Worm (Caenorhabditis elegans): ENCODE measurements around the gene srp-1.

Gene srp-1

ce11 chrV:764732-765131 lies 11.6 kb downstream of the srp-1 start, which contains the start of gene str-238:
str-238 (plus strand) TSS chrV:765032.
- TF ChIP-seq dao-5 (tag; optimal IDR thresholded peaks at IDR 0.05) (no peak), W03F9.2 (tag; optimal IDR thresholded peaks at IDR 0.05) (no peak), him-1 (tag; optimal IDR thresholded peaks at IDR 0.05) (no peak)

ce11 chrV:772210-772609 lies 19.1 kb downstream of the srp-1 start:
- no peak for TF ChIP-seq W03F9.2 (tag; optimal IDR thresholded peaks at IDR 0.05)

- no peak for TF ChIP-seq him-1 (tag; optimal IDR thresholded peaks at IDR 0.05)
- peak; percentile 79 for TF ChIP-seq W03F9.2 (tag; optimal IDR thresholded peaks at IDR 0.05)
Measured at ce11 chrV:773256-773655, 20.2 kb downstream of the srp-1 start, which contains the start of gene sti-1. sti-1 (plus strand) TSS chrV:773518.

- TF ChIP-seq him-1 (tag; optimal IDR thresholded peaks at IDR 0.05) (no peak), dao-5 (tag; optimal IDR thresholded peaks at IDR 0.05) (no peak), W03F9.2 (tag; optimal IDR thresholded peaks at IDR 0.05) (no peak)
Measured at ce11 chrV:774341-774740, 21.3 kb downstream of the srp-1 start.

- TF ChIP-seq him-1 (tag; optimal IDR thresholded peaks at IDR 0.05) (no peak), dao-5 (tag; optimal IDR thresholded peaks at IDR 0.05) (no peak), W03F9.2 (tag; optimal IDR thresholded peaks at IDR 0.05) (no peak)
Measured at ce11 chrV:774875-775359, 21.8 kb downstream of the srp-1 start, which contains the start of gene srbc-58. srbc-58 (plus strand) TSS chrV:774995.

ce11 chrV:777285-777684 lies 24.2 kb downstream of the srp-1 start, which contains the start of gene R09E12.9:
R09E12.9 (plus strand) TSS chrV:777600.
- TF ChIP-seq dao-5 (tag; optimal IDR thresholded peaks at IDR 0.05) (no peak), W03F9.2 (tag; optimal IDR thresholded peaks at IDR 0.05) (no peak), him-1 (tag; optimal IDR thresholded peaks at IDR 0.05) (no peak)

- TF ChIP-seq dao-5 (tag; optimal IDR thresholded peaks at IDR 0.05) (no peak), him-1 (tag; optimal IDR thresholded peaks at IDR 0.05) (no peak), W03F9.2 (tag; optimal IDR thresholded peaks at IDR 0.05) (no peak)
Measured at ce11 chrV:778339-778738, 25.3 kb downstream of the srp-1 start, which contains the start of gene srbc-59. srbc-59 (plus strand) TSS chrV:778639.

- TF ChIP-seq him-1 (tag; optimal IDR thresholded peaks at IDR 0.05) (no peak), dao-5 (tag; optimal IDR thresholded peaks at IDR 0.05) (no peak)
Measured at ce11 chrV:779999-780398, 26.9 kb downstream of the srp-1 start, which contains the start of gene srbc-60. srbc-60 (plus strand) TSS chrV:780299.

- TF ChIP-seq dao-5 (tag; optimal IDR thresholded peaks at IDR 0.05), result no peak
- no peak for TF ChIP-seq him-1 (tag; optimal IDR thresholded peaks at IDR 0.05)
- TF ChIP-seq W03F9.2 (tag; optimal IDR thresholded peaks at IDR 0.05), result no peak
Measured at ce11 chrV:782432-782831, 29.3 kb downstream of the srp-1 start, which contains the start of gene srab-16. srab-16 (plus strand) TSS chrV:782732.

ce11 chrV:794092-794491 lies 41.0 kb downstream of the srp-1 start:
- TF ChIP-seq W03F9.2 (tag; optimal IDR thresholded peaks at IDR 0.05) (no peak), dao-5 (tag; optimal IDR thresholded peaks at IDR 0.05) (no peak), him-1 (tag; optimal IDR thresholded peaks at IDR 0.05) (no peak)

- TF ChIP-seq him-1 (tag; optimal IDR thresholded peaks at IDR 0.05) (no peak), W03F9.2 (tag; optimal IDR thresholded peaks at IDR 0.05) (no peak), dao-5 (tag; optimal IDR thresholded peaks at IDR 0.05) (no peak)
Measured at ce11 chrV:797241-797640, 44.2 kb downstream of the srp-1 start.

ce11 chrV:800271-800670 lies 47.2 kb downstream of the srp-1 start:
- no peak for TF ChIP-seq dao-5 (tag; optimal IDR thresholded peaks at IDR 0.05)
- TF ChIP-seq him-1 (tag; optimal IDR thresholded peaks at IDR 0.05), result no peak
- TF ChIP-seq W03F9.2 (tag; optimal IDR thresholded peaks at IDR 0.05), result no peak

ce11 chrV:801555-802060 lies 48.5 kb downstream of the srp-1 start:
- TF ChIP-seq dao-5 (tag; optimal IDR thresholded peaks at IDR 0.05) (no peak), him-1 (tag; optimal IDR thresholded peaks at IDR 0.05) (no peak), W03F9.2 (tag; optimal IDR thresholded peaks at IDR 0.05) (no peak)

- TF ChIP-seq dao-5 (tag; optimal IDR thresholded peaks at IDR 0.05), result no peak
- no peak for TF ChIP-seq W03F9.2 (tag; optimal IDR thresholded peaks at IDR 0.05)
- no peak for TF ChIP-seq him-1 (tag; optimal IDR thresholded peaks at IDR 0.05)
Measured at ce11 chrV:802726-803125, 49.6 kb downstream of the srp-1 start.

ce11 chrV:803472-803871 lies 50.4 kb downstream of the srp-1 start:
- no peak for TF ChIP-seq dao-5 (tag; optimal IDR thresholded peaks at IDR 0.05)
- no peak for TF ChIP-seq him-1 (tag; optimal IDR thresholded peaks at IDR 0.05)
- no peak for TF ChIP-seq W03F9.2 (tag; optimal IDR thresholded peaks at IDR 0.05)

All from whole organism, L4/young adult.